Worm (Caenorhabditis elegans): ENCODE measurements around the gene lys-4.

DNA sequence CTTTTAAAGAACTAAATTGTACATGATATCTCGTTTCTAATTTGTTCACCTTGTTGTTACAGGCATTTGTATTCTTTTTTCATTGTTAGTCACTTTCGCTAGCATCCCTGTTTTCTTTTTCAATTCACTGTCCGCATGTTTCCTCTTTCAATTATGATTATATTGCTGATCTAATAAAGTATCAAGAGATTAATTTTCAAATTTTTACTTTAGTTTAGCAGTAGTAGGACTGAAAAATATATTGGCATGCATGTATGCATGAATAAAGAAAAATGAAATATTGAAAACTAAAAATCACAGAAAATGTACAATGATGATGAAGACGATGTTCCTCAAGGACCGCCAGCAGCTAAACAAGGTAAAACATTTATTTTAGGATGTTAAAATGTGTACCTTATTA, 15.0 kb upstream of the lys-4 start, which contains the start of gene rbm-17:
- TF ChIP-seq snpc-4 (tag; optimal IDR thresholded peaks at IDR 0.05) (no peak), rnt-1 (tag; optimal IDR thresholded peaks at IDR 0.05) (no peak), tlp-1 (tag; optimal IDR thresholded peaks at IDR 0.05) (no peak), zag-1 (tag; optimal IDR thresholded peaks at IDR 0.05) (no peak), ztf-11 (tag; optimal IDR thresholded peaks at IDR 0.05) (no peak), elt-3 (tag; optimal IDR thresholded peaks at IDR 0.05) (no peak), jun-1 (tag; optimal IDR thresholded peaks at IDR 0.05) (no peak), nhr-237 (tag; optimal IDR thresholded peaks at IDR 0.05) (no peak)

Measured in whole organism, L1 larva.